Worm (Caenorhabditis elegans): Measurements from ENCODE around the gene faah-5.

- no peak for TF ChIP-seq him-1 (tag; optimal IDR thresholded peaks at IDR 0.05)
- TF ChIP-seq W03F9.2 (tag; optimal IDR thresholded peaks at IDR 0.05) = peak; percentile 41
Measured at ce11 chrIII:11881549-11881948, 9.7 kb downstream of the faah-5 start.

Data from whole organism, L4/young adult.